Worm (Caenorhabditis elegans) whole organism, L4 larva: Measurements from ENCODE around the gene hlh-12.

Experiments used
- D1046.2 ChIP-seq: fragments of 200-800 bp; sonication (Bioruptor generic); IDR thresholded peaks from 2 replicates; pipeline ENCODE4 v1.3.6; 2022; ENCODE audit warnings: missing genetic modification characterization, missing compliant biosample characterization
- F26F4.8 ChIP-seq: fragments of 200-800 bp; sonication (Bioruptor generic); conservative IDR thresholded peaks from 2 replicates; pipeline ENCODE4 v1.3.6; 2022; ENCODE audit warnings: missing genetic modification characterization, missing compliant biosample characterization
- F49E8.2 ChIP-seq: sonication (generic microtip); optimal IDR thresholded peaks from 2 replicates; lab custom pipeline; 2016; ENCODE audit warnings: missing compliant biosample characterization, mild to moderate bottlenecking, missing genetic modification characterization, borderline replicate concordance
- T20F7.1 ChIP-seq: fragments of 200-800 bp; sonication (Bioruptor generic); optimal IDR thresholded peaks from 2 replicates; lab custom pipeline; 2018; ENCODE audit warnings: mild to moderate bottlenecking, missing genetic modification characterization, missing compliant biosample characterization
- T26A8.4 ChIP-seq: fragments of 200-800 bp; sonication (Bioruptor generic); IDR thresholded peaks from 2 replicates; pipeline ENCODE4 v1.3.6; 2022; ENCODE audit warnings: missing genetic modification characterization, missing compliant biosample characterization
- Y48G9A.11 ChIP-seq: fragments of 200-800 bp; sonication (Bioruptor generic); IDR thresholded peaks from 2 replicates; pipeline ENCODE4 v1.3.6; 2022; ENCODE audit warnings: missing genetic modification reagents, missing genetic modification characterization, missing compliant biosample characterization
- Y5F2A.4 ChIP-seq: fragments of 200-800 bp; sonication (Bioruptor generic); optimal IDR thresholded peaks from 2 replicates; lab custom pipeline; 2018; ENCODE audit warnings: mild to moderate bottlenecking, missing genetic modification characterization, missing compliant biosample characterization
- ZK546.5 ChIP-seq, 2 experiments: sonication (generic microtip); optimal IDR thresholded peaks; 2 replicates each; lab custom pipeline; 2017; ENCODE audit warnings: missing biosample characterization in 2 of 2, missing genetic modification characterization in 2 of 2
- ama-1 ChIP-seq: fragments of 150-350 bp; optimal IDR thresholded peaks from 2 replicates; lab custom pipeline; 2014; ENCODE audit warnings: inconsistent platforms, mixed read lengths
- arid-1 ChIP-seq: fragments of 200-800 bp; sonication (Bioruptor generic); conservative IDR thresholded peaks from 2 replicates; pipeline ENCODE4 v1.3.6; 2022; ENCODE audit warnings: missing genetic modification reagents, missing genetic modification characterization, missing compliant biosample characterization
- ceh-20 ChIP-seq: fragments of 200-800 bp; sonication (Bioruptor generic); IDR thresholded peaks from 2 replicates; pipeline ENCODE4 v1.3.6; 2022; ENCODE audit warnings: missing genetic modification reagents, missing genetic modification characterization, missing compliant biosample characterization
- ceh-28 ChIP-seq: fragments of 150-350 bp; optimal IDR thresholded peaks from 2 replicates; lab custom pipeline; 2014; ENCODE audit warnings: missing biosample characterization, missing genetic modification reagents, missing genetic modification characterization
- ceh-62 ChIP-seq: sonication (generic microtip); optimal IDR thresholded peaks from 2 replicates; lab custom pipeline; 2017; ENCODE audit warnings: missing biosample characterization, missing genetic modification characterization
- dmd-9 ChIP-seq: fragments of 200-800 bp; sonication (Bioruptor generic); IDR thresholded peaks from 2 replicates; pipeline ENCODE4 v1.3.6; 2022; ENCODE audit warnings: missing genetic modification reagents, missing genetic modification characterization, missing compliant biosample characterization
- dpl-1 ChIP-seq: fragments of 150-350 bp; optimal IDR thresholded peaks from 2 replicates; lab custom pipeline; 2014; ENCODE audit warnings: missing biosample characterization, missing genetic modification reagents, missing genetic modification characterization
- egl-27 ChIP-seq: sonication (generic microtip); optimal IDR thresholded peaks from 3 replicates; lab custom pipeline; 2017; ENCODE audit warnings: missing biosample characterization, missing genetic modification reagents, missing genetic modification characterization
- fkh-10 ChIP-seq: fragments of 150-350 bp; optimal IDR thresholded peaks from 2 replicates; lab custom pipeline; 2014; ENCODE audit warnings: missing biosample characterization, missing genetic modification reagents, missing genetic modification characterization
- gei-8 ChIP-seq: fragments of 200-800 bp; sonication (Bioruptor generic); optimal IDR thresholded peaks from 2 replicates; lab custom pipeline; 2018; ENCODE audit warnings: mild to moderate bottlenecking, missing genetic modification characterization, missing compliant biosample characterization
- lin-38 ChIP-seq: fragments of 200-800 bp; sonication (Bioruptor generic); IDR thresholded peaks from 2 replicates; pipeline ENCODE4 v1.3.6; 2022; ENCODE audit warnings: missing genetic modification reagents, missing genetic modification characterization, missing compliant biosample characterization
- lin-39 ChIP-seq: fragments of 150-350 bp; optimal IDR thresholded peaks from 2 replicates; lab custom pipeline; 2014; ENCODE audit warnings: missing biosample characterization, missing genetic modification reagents, missing genetic modification characterization
- madf-5 ChIP-seq, 2 experiments: fragments of 200-800 bp; sonication (Bioruptor generic); IDR thresholded peaks; 2 replicates each; pipeline ENCODE4 v1.3.6; 2022; ENCODE audit warnings: missing compliant biosample characterization in 2 of 2, missing genetic modification characterization in 2 of 2
- madf-9 ChIP-seq: fragments of 200-800 bp; sonication (Bioruptor generic); conservative IDR thresholded peaks from 2 replicates; pipeline ENCODE4 v1.3.6; 2022; ENCODE audit warnings: missing genetic modification reagents, missing genetic modification characterization, missing compliant biosample characterization
- mdt-29 ChIP-seq: fragments of 200-800 bp; sonication (Bioruptor generic); IDR thresholded peaks from 2 replicates; pipeline ENCODE4 v1.3.6; 2022; ENCODE audit warnings: missing genetic modification reagents, missing genetic modification characterization, missing compliant biosample characterization
- mep-1 ChIP-seq: fragments of 150-350 bp; sonication (generic microtip); optimal IDR thresholded peaks from 3 replicates; lab custom pipeline; 2014; ENCODE audit warnings: missing biosample characterization, missing genetic modification characterization
- mes-2 ChIP-seq: sonication (generic microtip); optimal IDR thresholded peaks from 2 replicates; lab custom pipeline; 2016; ENCODE audit warnings: missing genotype, mild to moderate bottlenecking, missing genetic modification characterization, missing compliant biosample characterization; ENCODE audit not compliant: poor library complexity, severe bottlenecking
- mxl-2 ChIP-seq: fragments of 200-800 bp; sonication (Bioruptor generic); conservative IDR thresholded peaks from 2 replicates; pipeline ENCODE4 v1.3.6; 2022; ENCODE audit warnings: missing genetic modification reagents, missing genetic modification characterization, missing compliant biosample characterization
- nhr-102 ChIP-seq: sonication (generic microtip); optimal IDR thresholded peaks from 2 replicates; lab custom pipeline; 2016; ENCODE audit warnings: mild to moderate bottlenecking, missing genetic modification characterization, moderate library complexity, missing compliant biosample characterization
- nhr-28 ChIP-seq: fragments of 150-350 bp; optimal IDR thresholded peaks from 2 replicates; lab custom pipeline; 2014; ENCODE audit warnings: missing biosample characterization, missing genetic modification characterization
- nhr-77 ChIP-seq: fragments of 150-350 bp; optimal IDR thresholded peaks from 2 replicates; lab custom pipeline; 2014; ENCODE audit warnings: missing biosample characterization, missing genetic modification characterization
- saeg-2 ChIP-seq: fragments of 200-800 bp; sonication (Bioruptor generic); IDR thresholded peaks from 2 replicates; pipeline ENCODE4 v1.3.6; 2022; ENCODE audit warnings: missing genetic modification reagents, missing genetic modification characterization, missing compliant biosample characterization
- sdz-12 ChIP-seq: fragments of 200-800 bp; sonication (Bioruptor generic); optimal IDR thresholded peaks from 2 replicates; lab custom pipeline; 2018; ENCODE audit warnings: mild to moderate bottlenecking, missing genetic modification characterization, missing compliant biosample characterization
- set-16 ChIP-seq: fragments of 200-800 bp; sonication (Bioruptor generic); IDR thresholded peaks from 2 replicates; pipeline ENCODE4 v1.3.6; 2022; ENCODE audit warnings: missing genetic modification reagents, missing genetic modification characterization, missing compliant biosample characterization
- spr-1 ChIP-seq: sonication (generic microtip); optimal IDR thresholded peaks from 2 replicates; lab custom pipeline; 2016; ENCODE audit warnings: mild to moderate bottlenecking, missing genetic modification characterization, missing compliant biosample characterization
- tra-1 ChIP-seq: fragments of 200-800 bp; sonication (Bioruptor generic); IDR thresholded peaks from 2 replicates; pipeline ENCODE4 v1.3.6; 2022; ENCODE audit warnings: missing genetic modification reagents, missing genetic modification characterization, missing compliant biosample characterization
- unc-39 ChIP-seq: sonication (generic microtip); optimal IDR thresholded peaks from 2 replicates; lab custom pipeline; 2017; ENCODE audit warnings: missing biosample characterization, missing genetic modification characterization
- unc-62 ChIP-seq, 3 experiments: fragments of 150-350 bp in 1 of 3; sonication (generic microtip); optimal IDR thresholded peaks in 2 of 3; peaks in 1 of 3; 1 replicate in 1 of 3; 2 replicates in 2 of 3; lab custom pipeline; 2014 to 2017; ENCODE audit warnings: missing biosample characterization in 3 of 3, missing genetic modification characterization in 3 of 3, missing genetic modification reagents in 3 of 3, missing genotype in 1 of 3
- zip-11 ChIP-seq: fragments of 200-800 bp; sonication (Bioruptor generic); IDR thresholded peaks from 2 replicates; pipeline ENCODE4 v1.3.6; 2022; ENCODE audit warnings: missing genetic modification characterization, missing compliant biosample characterization
- ztf-11 ChIP-seq: fragments of 150-350 bp; optimal IDR thresholded peaks from 2 replicates; lab custom pipeline; 2014; ENCODE audit warnings: missing biosample characterization, missing genetic modification characterization

hlh-12 gene

ce11 chrIV:8519949-8520348 is 40.7 kb upstream of the hlh-12 start:
- TF ChIP-seq D1046.2 (GFP tag; lab: Robert Waterston, UW) (no peak), nhr-102 (tag; lab: Kevin White, UChicago) (no peak), unc-62 (GFP tag; optimal IDR thresholded peaks at IDR 0.05 in 1 of 2; lab: Kevin White, UChicago) (peak in 1 of 2 experiments; percentile 95), unc-62 (tag; optimal IDR thresholded peaks at IDR 0.05; lab: Kevin White, UChicago) (no peak)

ce11 chrIV:8514546-8514945 is 35.3 kb upstream of the hlh-12 start:
- TF ChIP-seq F49E8.2 (tag; lab: Kevin White, UChicago) (peak; percentile 20), gei-8 (GFP tag; lab: Kevin White, UChicago) (no peak), lin-38 (GFP tag; lab: Robert Waterston, UW) (0 out of 2 replicates have a peak, but pooled peaks have one; percentile 16), ZK546.5 (tag; optimal IDR thresholded peaks at IDR 0.05; lab: Kevin White, UChicago) (no peak), nhr-77 (tag; lab: Kevin White, UChicago) (no peak)

- TF ChIP-seq egl-27 (tag; lab: Kevin White, UChicago), result no peak
- TF ChIP-seq ceh-28 (tag; lab: Kevin White, UChicago), result no peak
- no peak for TF ChIP-seq ceh-62
- TF ChIP-seq lin-39, result no peak
- no peak for TF ChIP-seq spr-1
- TF ChIP-seq T20F7.1 (GFP tag; lab: Kevin White, UChicago), result no peak
- TF ChIP-seq fkh-10, result no peak
- no peak for TF ChIP-seq unc-62 (GFP tag; optimal IDR thresholded peaks at IDR 0.05 in 1 of 2; lab: Kevin White, UChicago)
- no peak for TF ChIP-seq unc-62 (tag; optimal IDR thresholded peaks at IDR 0.05; lab: Kevin White, UChicago)
- no peak for TF ChIP-seq zip-11
- TF ChIP-seq sdz-12 (GFP tag; lab: Kevin White, UChicago), result no peak
- no peak for TF ChIP-seq dpl-1
- TF ChIP-seq set-16 (GFP tag; lab: Robert Waterston, UW), result no peak
- TF ChIP-seq madf-9, result no peak
- TF ChIP-seq nhr-28 (tag; lab: Kevin White, UChicago), result no peak
- TF ChIP-seq tra-1 (GFP tag; lab: Robert Waterston, UW), result no peak
- no peak for TF ChIP-seq saeg-2
- no peak for TF ChIP-seq ceh-20
- no peak for TF ChIP-seq unc-39 (tag; lab: Kevin White, UChicago)
- TF ChIP-seq mes-2 (tag; lab: Kevin White, UChicago), result no peak
- no peak for TF ChIP-seq mep-1 (tag; lab: Kevin White, UChicago)
Measured at ce11 chrIV:8513619-8514018, 34.4 kb upstream of the hlh-12 start, which contains the start of gene cks-1. Gene cks-1, plus strand, starts transcription at chrIV:8513919.

ce11 chrIV:8512679-8513078 is 33.4 kb upstream of the hlh-12 start, which contains the start of gene C09G4.4:
Gene C09G4.4, plus strand, starts transcription at chrIV:8512979.
- no peak for TF ChIP-seq Y5F2A.4 (GFP tag; lab: Kevin White, UChicago)
- no peak for TF ChIP-seq ztf-11 (tag; lab: Kevin White, UChicago)
- TF ChIP-seq unc-62 (GFP tag; optimal IDR thresholded peaks at IDR 0.05 in 1 of 2; lab: Kevin White, UChicago), result no peak
- no peak for TF ChIP-seq unc-62 (tag; optimal IDR thresholded peaks at IDR 0.05; lab: Kevin White, UChicago)
- no peak for TF ChIP-seq ama-1 (lab: Kevin White, UChicago)
- no peak for TF ChIP-seq mep-1 (tag; lab: Kevin White, UChicago)
- no peak for TF ChIP-seq arid-1
- TF ChIP-seq mdt-29 (GFP tag; lab: Robert Waterston, UW), result no peak
- no peak for TF ChIP-seq egl-27 (tag; lab: Kevin White, UChicago)
- TF ChIP-seq dmd-9 (GFP tag; lab: Robert Waterston, UW), result no peak
- no peak for TF ChIP-seq madf-5 (GFP tag; IDR thresholded peaks at IDR 0.05; lab: Robert Waterston, UW)
- TF ChIP-seq set-16 (GFP tag; lab: Robert Waterston, UW), result no peak
- TF ChIP-seq T26A8.4 (GFP tag; lab: Robert Waterston, UW), result no peak
- no peak for TF ChIP-seq Y48G9A.11 (GFP tag; lab: Robert Waterston, UW)
- TF ChIP-seq F26F4.8 (GFP tag; lab: Robert Waterston, UW), result no peak
- no peak for TF ChIP-seq nhr-28 (tag; lab: Kevin White, UChicago)
- TF ChIP-seq fkh-10, result no peak
- no peak for TF ChIP-seq mxl-2 (GFP tag; lab: Robert Waterston, UW)
- TF ChIP-seq, all 104 proteins: peak for 0
